Fruit fly (Drosophila melanogaster) Kc167 (cell line): ENCODE data around the gene Evi5.

Experiments used
- Myc ChIP-seq: fragments of >200 bp; optimal IDR thresholded peaks from 2 replicates; lab custom pipeline; 2017; ENCODE audit warnings: missing external identifiers
- Sin3A ChIP-seq: fragments of >200 bp; optimal IDR thresholded peaks from 2 replicates; lab custom pipeline; 2018; ENCODE audit warnings: missing external identifiers
- h ChIP-seq: fragments of >200 bp; optimal IDR thresholded peaks from 3 replicates; lab custom pipeline; 2018; ENCODE audit warnings: missing external identifiers
- insv ChIP-seq: fragments of >200 bp; optimal IDR thresholded peaks from 3 replicates; lab custom pipeline; 2018; ENCODE audit warnings: missing external identifiers
- ttk ChIP-seq: sonication (Bioruptor generic); optimal IDR thresholded peaks from 2 replicates; lab custom pipeline; 2017; ENCODE audit warnings: missing external identifiers

dm6 chrX:11451027-11451572 lies 3.1 kb downstream of the Evi5 start:
- TF ChIP-seq insv = no peak
- no peak for TF ChIP-seq h (lab: Kevin White, UChicago)
- no peak for TF ChIP-seq Sin3A
- no peak for TF ChIP-seq Myc (lab: Kevin White, UChicago)
- no peak for TF ChIP-seq ttk (lab: Kevin White, UChicago)
